Fruit fly (Drosophila melanogaster): ENCODE measurements around the gene tutl.

dm6 chr2L:4292560-4292959 lies 9.6 kb downstream of the tutl start:
- no peak for TF ChIP-seq EcR (GFP tag; optimal IDR thresholded peaks at IDR 0.05)
- peak; percentile 59; the same call in 2 of the 3 replicates for TF ChIP-seq fd96Ca (GFP tag; IDR thresholded peaks at IDR 0.05)
- TF ChIP-seq CG9948 (tag; optimal IDR thresholded peaks at IDR 0.05), result peak; percentile 17
- TF ChIP-seq Pif1B (GFP tag; optimal IDR thresholded peaks at IDR 0.05), result no peak
- TF ChIP-seq CG32121 (GFP tag; IDR thresholded peaks at IDR 0.05), result no peak
- TF ChIP-seq CG8159 (tag; optimal IDR thresholded peaks at IDR 0.05), result peak; percentile 31
- peak; percentile 6 for TF ChIP-seq CG8301 (tag; optimal IDR thresholded peaks at IDR 0.05)
- peak; percentile 25; the same call in 1 of the 2 replicates for TF ChIP-seq Ets98B (GFP tag; IDR thresholded peaks at IDR 0.05)
- peak; percentile 12 for TF ChIP-seq CG15710 (tag; optimal IDR thresholded peaks at IDR 0.05)
- TF ChIP-seq CG4496 (GFP tag; IDR thresholded peaks at IDR 0.05), result peak; percentile 50; the same call in 1 of the 3 replicates
- TF ChIP-seq D1 (tag; optimal IDR thresholded peaks at IDR 0.05), result no peak
- peak; percentile 33 for TF ChIP-seq CG17806 (tag; optimal IDR thresholded peaks at IDR 0.05)

Measured in whole organism, pupa.